Fruit fly (Drosophila melanogaster) whole organism, embryonic: ENCODE measurements around the gene Bruce.

Source experiments
- BEAF-32 ChIP-seq: fragments of 200-800 bp; sonication (Bioruptor generic); optimal IDR thresholded peaks from 3 replicates; lab custom pipeline; 2017; ENCODE audit warnings: missing biosample characterization, missing genetic modification characterization, mild to moderate bottlenecking, moderate library complexity, missing genetic modification reagents
- C15 ChIP-seq: fragments of 200-800 bp; sonication (Bioruptor generic); IDR thresholded peaks from 3 replicates; pipeline ENCODE4 v1.3.6; 2022; ENCODE audit warnings: missing biosample characterization, missing genetic modification characterization
- CG10274 ChIP-seq: fragments of 200-800 bp; sonication (Bioruptor generic); optimal IDR thresholded peaks from 3 replicates; lab custom pipeline; 2017; ENCODE audit warnings: missing biosample characterization, mild to moderate bottlenecking, missing genetic modification characterization
- CG11085 ChIP-seq: fragments of 200-800 bp; sonication (Bioruptor generic); IDR thresholded peaks from 2 replicates; pipeline ENCODE4 v1.3.6; 2022; ENCODE audit warnings: missing biosample characterization, missing genetic modification characterization
- CG11093 ChIP-seq: fragments of 200-800 bp; sonication (Bioruptor generic); IDR thresholded peaks from 3 replicates; pipeline ENCODE4 v1.3.6; 2022; ENCODE audit warnings: missing biosample characterization, missing genetic modification characterization
- CG14014 ChIP-seq: fragments of 200-800 bp; sonication (Bioruptor generic); IDR thresholded peaks from 2 replicates; pipeline ENCODE4 v1.3.6; 2022; ENCODE audit warnings: missing biosample characterization, missing genetic modification characterization
- CG14667 ChIP-seq: fragments of 200-800 bp; sonication (Bioruptor generic); IDR thresholded peaks from 2 replicates; pipeline ENCODE4 v1.3.6; 2022; ENCODE audit warnings: missing biosample characterization, missing genetic modification characterization
- CG14965 ChIP-seq: fragments of 200-800 bp; sonication (Bioruptor generic); optimal IDR thresholded peaks from 2 replicates; lab custom pipeline; 2016; ENCODE audit warnings: missing biosample characterization, missing genetic modification characterization, borderline replicate concordance
- CG2129 ChIP-seq: fragments of 200-800 bp; sonication (Bioruptor generic); IDR thresholded peaks from 2 replicates; pipeline ENCODE4 v1.3.6; 2022; ENCODE audit warnings: missing biosample characterization, missing genetic modification characterization; ENCODE audit not compliant: partially characterized antibody
- CG31441 ChIP-seq: fragments of 200-800 bp; sonication (Bioruptor generic); IDR thresholded peaks from 2 replicates; pipeline ENCODE4 v1.3.6; 2022; ENCODE audit warnings: missing biosample characterization, missing genetic modification characterization
- CG3163 ChIP-seq: fragments of 200-800 bp; sonication (Bioruptor generic); optimal IDR thresholded peaks from 3 replicates; lab custom pipeline; 2016; ENCODE audit warnings: missing biosample characterization, missing genetic modification characterization
- CG6765 ChIP-seq: fragments of 200-800 bp; sonication (Bioruptor generic); optimal IDR thresholded peaks from 3 replicates; lab custom pipeline; 2017; ENCODE audit warnings: missing biosample characterization, mild to moderate bottlenecking, missing genetic modification characterization
- CG7745 ChIP-seq: fragments of 200-800 bp; sonication (Bioruptor generic); optimal IDR thresholded peaks from 2 replicates; lab custom pipeline; 2018; ENCODE audit warnings: missing biosample characterization, mild to moderate bottlenecking, missing genetic modification characterization, moderate library complexity
- CG7786 ChIP-seq: fragments of 200-800 bp; sonication (Bioruptor generic); optimal IDR thresholded peaks from 2 replicates; lab custom pipeline; 2016; ENCODE audit warnings: missing biosample characterization, missing genetic modification characterization
- CG8359 ChIP-seq: fragments of 200-800 bp; sonication (Bioruptor generic); optimal IDR thresholded peaks from 2 replicates; lab custom pipeline; 2017; ENCODE audit warnings: missing biosample characterization, mild to moderate bottlenecking, missing genetic modification characterization, borderline replicate concordance
- CG8944 ChIP-seq: fragments of 200-800 bp; sonication (Bioruptor generic); optimal IDR thresholded peaks from 3 replicates; lab custom pipeline; 2016; ENCODE audit warnings: missing biosample characterization, missing genetic modification characterization
- CG9932 ChIP-seq: fragments of 200-800 bp; sonication (Bioruptor generic); IDR thresholded peaks from 2 replicates; pipeline ENCODE4 v1.3.6; 2022; ENCODE audit warnings: missing biosample characterization, missing genetic modification characterization
- CkIIα-i1 ChIP-seq: fragments of 200-800 bp; sonication (Bioruptor generic); IDR thresholded peaks from 2 replicates; pipeline ENCODE4 v1.3.6; 2022; ENCODE audit warnings: missing biosample characterization, missing genetic modification characterization
- Dip2 ChIP-seq: fragments of 200-800 bp; sonication (Bioruptor generic); IDR thresholded peaks from 2 replicates; pipeline ENCODE4 v1.3.6; 2022; ENCODE audit warnings: missing biosample characterization, missing genetic modification characterization
- Dll ChIP-seq: fragments of 200-800 bp; sonication (Bioruptor generic); IDR thresholded peaks from 4 replicates; pipeline ENCODE4 v1.3.6; 2022; ENCODE audit warnings: missing biosample characterization, missing genetic modification characterization; ENCODE audit not compliant: partially characterized antibody
- Fer1 ChIP-seq: fragments of 200-800 bp; sonication (Bioruptor generic); optimal IDR thresholded peaks from 2 replicates; lab custom pipeline; 2017; ENCODE audit warnings: missing biosample characterization, mild to moderate bottlenecking, missing genetic modification characterization
- GATAe ChIP-seq: fragments of 200-800 bp; sonication (Bioruptor generic); conservative IDR thresholded peaks from 2 replicates; pipeline ENCODE4 v1.3.6; 2022; ENCODE audit warnings: missing biosample characterization, missing genetic modification characterization
- HHEX ChIP-seq: fragments of 200-800 bp; sonication (Bioruptor generic); optimal IDR thresholded peaks from 3 replicates; lab custom pipeline; 2017; ENCODE audit warnings: missing biosample characterization, mild to moderate bottlenecking, missing genetic modification characterization, missing genetic modification reagents
- HmgD ChIP-seq: fragments of 200-800 bp; sonication (Bioruptor generic); optimal IDR thresholded peaks from 3 replicates; lab custom pipeline; 2016; ENCODE audit warnings: missing biosample characterization, missing genetic modification characterization
- Hr78 ChIP-seq, 2 experiments: fragments of 200-800 bp in 1 of 2; fragments of >200 bp in 1 of 2; sonication (Bioruptor generic) in 1 of 2; optimal IDR thresholded peaks; 2 replicates each; lab custom pipeline; 2017 to 2019; ENCODE audit warnings: missing biosample characterization in 2 of 2, missing genetic modification characterization in 2 of 2, mild to moderate bottlenecking in 1 of 2, moderate library complexity in 1 of 2
- Mrtf ChIP-seq: fragments of 200-800 bp; sonication (Bioruptor generic); IDR thresholded peaks from 3 replicates; pipeline ENCODE4 v1.3.6; 2022; ENCODE audit warnings: missing biosample characterization, missing genetic modification characterization
- NfI ChIP-seq: fragments of 200-800 bp; sonication (Bioruptor generic); optimal IDR thresholded peaks from 3 replicates; lab custom pipeline; 2018; ENCODE audit warnings: missing biosample characterization, mild to moderate bottlenecking, missing genetic modification characterization, moderate library complexity
- Opbp ChIP-seq: fragments of 200-800 bp; sonication (Bioruptor generic); IDR thresholded peaks from 3 replicates; pipeline ENCODE4 v1.3.6; 2022; ENCODE audit warnings: missing biosample characterization, missing genetic modification characterization; ENCODE audit not compliant: partially characterized antibody
- Sox102F ChIP-seq: fragments of 200-800 bp; sonication (Bioruptor generic); optimal IDR thresholded peaks from 2 replicates; lab custom pipeline; 2018; ENCODE audit warnings: missing biosample characterization, mild to moderate bottlenecking, missing genetic modification characterization, moderate library complexity
- bab2 ChIP-seq: fragments of 200-800 bp; sonication (Bioruptor generic); optimal IDR thresholded peaks from 2 replicates; lab custom pipeline; 2016; ENCODE audit warnings: missing biosample characterization, missing genetic modification characterization
- btn ChIP-seq: fragments of 200-800 bp; sonication (Bioruptor generic); optimal IDR thresholded peaks from 2 replicates; lab custom pipeline; 2016; ENCODE audit warnings: missing biosample characterization, missing genetic modification characterization
- crol ChIP-seq: fragments of 200-800 bp; sonication (Bioruptor generic); IDR thresholded peaks from 2 replicates; pipeline ENCODE4 v1.3.6; 2022; ENCODE audit warnings: missing biosample characterization, missing genetic modification characterization
- danr ChIP-seq: fragments of 200-800 bp; sonication (Bioruptor generic); IDR thresholded peaks from 2 replicates; pipeline ENCODE4 v1.3.6; 2022; ENCODE audit warnings: missing biosample characterization, missing genetic modification characterization
- dmrt11E ChIP-seq: fragments of 200-800 bp; sonication (Bioruptor generic); optimal IDR thresholded peaks from 3 replicates; lab custom pipeline; 2018; ENCODE audit warnings: missing biosample characterization, mild to moderate bottlenecking, missing genetic modification characterization, moderate library complexity
- gcm ChIP-seq: fragments of 200-800 bp; sonication (Bioruptor generic); optimal IDR thresholded peaks from 2 replicates; lab custom pipeline; 2019; ENCODE audit warnings: missing biosample characterization, mild to moderate bottlenecking, missing genetic modification characterization, moderate library complexity
- grau ChIP-seq: fragments of 200-800 bp; optimal IDR thresholded peaks from 3 replicates; lab custom pipeline; 2019; ENCODE audit warnings: missing biosample characterization, mild to moderate bottlenecking, missing genetic modification characterization, moderate library complexity
- hb ChIP-seq: fragments of 200-800 bp; sonication (Bioruptor generic); IDR thresholded peaks from 3 replicates; pipeline ENCODE4 v1.3.6; 2022; ENCODE audit warnings: missing biosample characterization, missing genetic modification characterization; ENCODE audit not compliant: partially characterized antibody
- insv ChIP-seq, 2 experiments: fragments of 200-800 bp; sonication (Bioruptor generic); optimal IDR thresholded peaks; 3 replicates each; lab custom pipeline; 2016 to 2018; ENCODE audit warnings: missing biosample characterization in 2 of 2, missing genetic modification characterization in 2 of 2
- lab ChIP-seq: fragments of 200-800 bp; sonication (Bioruptor generic); optimal IDR thresholded peaks from 3 replicates; lab custom pipeline; 2017; ENCODE audit warnings: missing biosample characterization, missing genetic modification characterization, mild to moderate bottlenecking, moderate library complexity, missing genetic modification reagents
- org-1 ChIP-seq: fragments of 200-800 bp; sonication (Bioruptor generic); optimal IDR thresholded peaks from 2 replicates; lab custom pipeline; 2017; ENCODE audit warnings: missing biosample characterization, missing genetic modification characterization
- pb ChIP-seq: fragments of 200-800 bp; sonication (Bioruptor generic); optimal IDR thresholded peaks from 3 replicates; lab custom pipeline; 2016; ENCODE audit warnings: missing biosample characterization, missing genetic modification characterization
- row ChIP-seq: fragments of 200-800 bp; sonication (Bioruptor generic); IDR thresholded peaks from 3 replicates; pipeline ENCODE4 v1.3.6; 2022; ENCODE audit warnings: missing biosample characterization, missing genetic modification characterization
- salm ChIP-seq: fragments of 200-800 bp; sonication (Bioruptor generic); optimal IDR thresholded peaks from 2 replicates; lab custom pipeline; 2018; ENCODE audit warnings: missing biosample characterization, mild to moderate bottlenecking, missing genetic modification characterization
- sd ChIP-seq: fragments of 200-800 bp; sonication (Bioruptor generic); optimal IDR thresholded peaks from 3 replicates; lab custom pipeline; 2018; ENCODE audit warnings: missing biosample characterization, mild to moderate bottlenecking, missing genetic modification characterization, moderate library complexity
- stc ChIP-seq: fragments of 200-800 bp; sonication (Bioruptor generic); IDR thresholded peaks from 2 replicates; pipeline ENCODE4 v1.3.6; 2022; ENCODE audit warnings: missing biosample characterization, missing genetic modification characterization
- stwl ChIP-seq: fragments of 200-800 bp; sonication (Bioruptor generic); optimal IDR thresholded peaks from 3 replicates; lab custom pipeline; 2018; ENCODE audit warnings: missing biosample characterization, mild to moderate bottlenecking, missing genetic modification characterization, moderate library complexity
- trh ChIP-seq: fragments of 200-800 bp; sonication (Bioruptor generic); optimal IDR thresholded peaks from 2 replicates; lab custom pipeline; 2016; ENCODE audit warnings: missing biosample characterization, missing genetic modification characterization
- unpg ChIP-seq: fragments of 200-800 bp; sonication (Bioruptor generic); optimal IDR thresholded peaks from 3 replicates; lab custom pipeline; 2018; ENCODE audit warnings: missing biosample characterization, mild to moderate bottlenecking, missing genetic modification characterization, moderate library complexity
- wdn ChIP-seq: fragments of 200-800 bp; sonication (Bioruptor generic); IDR thresholded peaks from 2 replicates; pipeline ENCODE4 v1.3.6; 2022; ENCODE audit warnings: missing biosample characterization, missing genetic modification characterization

Gene Bruce

dm6 chr3R:10356563-10357363 is 25.6 kb upstream of the Bruce start (continued):
- TF ChIP-seq HmgD (GFP tag; lab: Kevin White, UChicago) (no peak), grau (peak; percentile 84), org-1 (peak; percentile 82), unpg (GFP tag; lab: Kevin White, UChicago) (peak; percentile 86), Sox102F (GFP tag; lab: Kevin White, UChicago) (peak; percentile 85), dmrt11E (tag; lab: Kevin White, UChicago) (peak; percentile 88), Opbp (GFP tag; lab: Robert Waterston, UW) (no peak), pb (GFP tag; lab: Kevin White, UChicago) (peak; percentile 66), CG31441 (GFP tag; lab: Robert Waterston, UW) (no peak), CG8359 (GFP tag; lab: Kevin White, UChicago) (peak; percentile 24), CG11085 (GFP tag; lab: Robert Waterston, UW) (no peak), NfI (GFP tag; lab: Kevin White, UChicago) (peak; percentile 64), CG14667 (GFP tag; lab: Robert Waterston, UW) (no peak), CG14965 (GFP tag; lab: Kevin White, UChicago) (peak; percentile 49), gcm (GFP tag; lab: Kevin White, UChicago) (peak; percentile 76), Mrtf (GFP tag; lab: Robert Waterston, UW) (no peak), bab2 (GFP tag; lab: Kevin White, UChicago) (peak; percentile 77), C15 (GFP tag; lab: Robert Waterston, UW) (no peak), HHEX (GFP tag; lab: Kevin White, UChicago) (peak; percentile 77), sd (peak; percentile 35), stwl (no peak), CkIIα-i1 (GFP tag; lab: Robert Waterston, UW) (no peak), lab (GFP tag; lab: Kevin White, UChicago) (peak; percentile 88), CG6765 (peak; percentile 32), Hr78 (GFP tag; optimal IDR thresholded peaks at IDR 0.05; lab: Kevin White, UChicago) (no peak), wdn (GFP tag; lab: Robert Waterston, UW) (no peak), BEAF-32 (GFP tag; lab: Kevin White, UChicago) (no peak), danr (GFP tag; lab: Robert Waterston, UW) (no peak), salm (tag; lab: Kevin White, UChicago) (peak; percentile 63), hb (GFP tag; lab: Robert Waterston, UW) (no peak), CG7745 (tag; lab: Kevin White, UChicago) (no peak), trh (GFP tag; lab: Kevin White, UChicago) (peak; percentile 43), crol (GFP tag; lab: Robert Waterston, UW) (no peak), CG10274 (GFP tag; lab: Kevin White, UChicago) (peak; percentile 17), CG8944 (GFP tag; lab: Kevin White, UChicago) (peak; percentile 64), CG9932 (GFP tag; lab: Robert Waterston, UW) (no peak), row (GFP tag; lab: Robert Waterston, UW) (no peak), CG14014 (GFP tag; lab: Robert Waterston, UW) (no peak), Dip2 (GFP tag; lab: Robert Waterston, UW) (no peak), CG2129 (no peak), CG7786 (GFP tag; lab: Kevin White, UChicago) (peak; percentile 71), insv (GFP tag; optimal IDR thresholded peaks at IDR 0.05; lab: Kevin White, UChicago) (no peak), stc (no peak), CG11093 (GFP tag; lab: Robert Waterston, UW) (peak; percentile 49; the same call in 1 of the 3 replicates), CG3163 (GFP tag; lab: Kevin White, UChicago) (peak; percentile 58), GATAe (GFP tag; lab: Robert Waterston, UW) (no peak), Dll (GFP tag; lab: Robert Waterston, UW) (no peak), btn (GFP tag; lab: Kevin White, UChicago) (peak; percentile 69), Fer1 (peak; percentile 81)
